Fruit fly (Drosophila melanogaster) whole organism, prepupa: Measurements from ENCODE around the gene sky.

ENCODE experiments used
- Blimp-1 ChIP-seq: fragments of 200-800 bp; sonication (Bioruptor generic); optimal IDR thresholded peaks from 3 replicates; lab custom pipeline; 2017; ENCODE audit warnings: missing biosample characterization, missing genetic modification characterization, mild to moderate bottlenecking, moderate library complexity, missing genetic modification reagents
- CG10669 ChIP-seq: fragments of 200-800 bp; sonication (Bioruptor generic); optimal IDR thresholded peaks from 3 replicates; lab custom pipeline; 2018; ENCODE audit warnings: missing biosample characterization, mild to moderate bottlenecking, missing genetic modification characterization, moderate library complexity
- CG11294 ChIP-seq: fragments of 200-800 bp; sonication (Bioruptor generic); IDR thresholded peaks from 2 replicates; pipeline ENCODE4 v1.3.6; 2022; ENCODE audit warnings: missing biosample characterization, missing genetic modification characterization
- CG11902 ChIP-seq: fragments of 200-800 bp; sonication (Bioruptor generic); optimal IDR thresholded peaks from 3 replicates; lab custom pipeline; 2016; ENCODE audit warnings: missing biosample characterization, missing genetic modification characterization
- CG15336 ChIP-seq: fragments of 200-800 bp; sonication (Bioruptor generic); IDR thresholded peaks from 2 replicates; pipeline ENCODE4 v1.3.6; 2022; ENCODE audit warnings: missing biosample characterization, missing genetic modification characterization
- CG1621 ChIP-seq: fragments of 200-800 bp; sonication (Bioruptor generic); optimal IDR thresholded peaks from 3 replicates; lab custom pipeline; 2018; ENCODE audit warnings: missing biosample characterization, mild to moderate bottlenecking, missing genetic modification characterization
- CG16779 ChIP-seq: fragments of 200-800 bp; sonication (Bioruptor generic); optimal IDR thresholded peaks from 3 replicates; lab custom pipeline; 2017; ENCODE audit warnings: missing biosample characterization, mild to moderate bottlenecking, missing genetic modification characterization
- CG3032 ChIP-seq: fragments of 200-800 bp; optimal IDR thresholded peaks from 2 replicates; lab custom pipeline; 2019; ENCODE audit warnings: missing biosample characterization, mild to moderate bottlenecking, missing genetic modification characterization, moderate library complexity
- CG31627 ChIP-seq: fragments of 200-800 bp; sonication (Bioruptor generic); optimal IDR thresholded peaks from 3 replicates; lab custom pipeline; 2016; ENCODE audit warnings: missing biosample characterization, missing genetic modification characterization
- CG3919 ChIP-seq: fragments of 200-800 bp; sonication (Bioruptor generic); optimal IDR thresholded peaks from 3 replicates; lab custom pipeline; 2016; ENCODE audit warnings: missing biosample characterization, missing genetic modification characterization
- CG4318 ChIP-seq: fragments of 200-800 bp; sonication (Bioruptor generic); optimal IDR thresholded peaks from 3 replicates; lab custom pipeline; 2017; ENCODE audit warnings: missing biosample characterization, mild to moderate bottlenecking, missing genetic modification characterization
- CG6163 ChIP-seq: fragments of 200-800 bp; sonication (Bioruptor generic); IDR thresholded peaks from 3 replicates; pipeline ENCODE4 v1.3.6; 2022; ENCODE audit warnings: missing biosample characterization, missing genetic modification characterization
- CG6276 ChIP-seq: fragments of 200-800 bp; sonication (Bioruptor generic); optimal IDR thresholded peaks from 2 replicates; lab custom pipeline; 2017; ENCODE audit warnings: missing biosample characterization, mild to moderate bottlenecking, missing genetic modification characterization
- CG6792 ChIP-seq: fragments of 200-800 bp; sonication (Bioruptor generic); optimal IDR thresholded peaks from 3 replicates; lab custom pipeline; 2016; ENCODE audit warnings: missing biosample characterization, missing genetic modification characterization
- CG6808 ChIP-seq: fragments of 200-800 bp; sonication (Bioruptor generic); optimal IDR thresholded peaks from 3 replicates; lab custom pipeline; 2017; ENCODE audit warnings: missing biosample characterization, missing genetic modification characterization, mild to moderate bottlenecking, moderate library complexity, missing genetic modification reagents
- CG6854 ChIP-seq: fragments of 200-800 bp; sonication (Bioruptor generic); optimal IDR thresholded peaks from 2 replicates; lab custom pipeline; 2017; ENCODE audit warnings: missing biosample characterization, mild to moderate bottlenecking, missing genetic modification characterization
- CG7368 ChIP-seq: fragments of 200-800 bp; sonication (Bioruptor generic); optimal IDR thresholded peaks from 3 replicates; lab custom pipeline; 2016; ENCODE audit warnings: missing biosample characterization, missing genetic modification characterization
- CG8632 ChIP-seq: fragments of 200-800 bp; sonication (Bioruptor generic); optimal IDR thresholded peaks from 3 replicates; lab custom pipeline; 2016; ENCODE audit warnings: missing biosample characterization, missing genetic modification characterization
- CG9139 ChIP-seq: fragments of 200-800 bp; sonication (Bioruptor generic); optimal IDR thresholded peaks from 3 replicates; lab custom pipeline; 2017; ENCODE audit warnings: missing biosample characterization, mild to moderate bottlenecking, missing genetic modification characterization
- Eip75B ChIP-seq: fragments of 200-800 bp; sonication (Bioruptor generic); optimal IDR thresholded peaks from 3 replicates; lab custom pipeline; 2016; ENCODE audit warnings: missing biosample characterization, missing genetic modification characterization
- Ets21C ChIP-seq: fragments of 200-800 bp; sonication (Bioruptor generic); optimal IDR thresholded peaks from 3 replicates; lab custom pipeline; 2016; ENCODE audit warnings: missing biosample characterization, missing genetic modification characterization
- Gug ChIP-seq: fragments of 200-800 bp; sonication (Bioruptor generic); IDR thresholded peaks from 2 replicates; pipeline ENCODE4 v1.3.6; 2022; ENCODE audit warnings: missing biosample characterization, missing genetic modification characterization
- Hr38 ChIP-seq: sonication (Bioruptor generic); optimal IDR thresholded peaks from 2 replicates; lab custom pipeline; 2016; ENCODE audit warnings: missing biosample characterization, missing genetic modification characterization
- Hr39 ChIP-seq: fragments of 200-800 bp; sonication (Bioruptor generic); optimal IDR thresholded peaks from 2 replicates; lab custom pipeline; 2016; ENCODE audit warnings: missing biosample characterization, missing genetic modification characterization
- Lpt ChIP-seq: fragments of 200-800 bp; sonication (Bioruptor generic); optimal IDR thresholded peaks from 3 replicates; lab custom pipeline; 2016; ENCODE audit warnings: missing biosample characterization, missing genetic modification characterization
- Met ChIP-seq: fragments of 200-800 bp; sonication (Bioruptor generic); optimal IDR thresholded peaks from 3 replicates; lab custom pipeline; 2016; ENCODE audit warnings: missing biosample characterization, missing genetic modification characterization
- Smox ChIP-seq: fragments of 200-800 bp; sonication (Bioruptor generic); optimal IDR thresholded peaks from 3 replicates; lab custom pipeline; 2016; ENCODE audit warnings: missing biosample characterization, missing genetic modification characterization
- Sox102F ChIP-seq: fragments of 200-800 bp; sonication (Bioruptor generic); optimal IDR thresholded peaks from 2 replicates; lab custom pipeline; 2016; ENCODE audit warnings: missing biosample characterization, mild to moderate bottlenecking, missing genetic modification characterization
- Sox14 ChIP-seq: fragments of 200-800 bp; sonication (Bioruptor generic); optimal IDR thresholded peaks from 3 replicates; lab custom pipeline; 2016; ENCODE audit warnings: missing biosample characterization, missing genetic modification characterization
- Sox15 ChIP-seq: fragments of 200-800 bp; sonication (Bioruptor generic); optimal IDR thresholded peaks from 3 replicates; lab custom pipeline; 2016; ENCODE audit warnings: missing biosample characterization, missing genetic modification characterization
- achi ChIP-seq: fragments of 200-800 bp; sonication (Bioruptor generic); optimal IDR thresholded peaks from 3 replicates; lab custom pipeline; 2016; ENCODE audit warnings: missing biosample characterization, missing genetic modification characterization
- cyc ChIP-seq: fragments of 200-800 bp; sonication (Bioruptor generic); optimal IDR thresholded peaks from 3 replicates; lab custom pipeline; 2016; ENCODE audit warnings: missing biosample characterization, missing genetic modification characterization
- dsx ChIP-seq: fragments of 200-800 bp; optimal IDR thresholded peaks from 3 replicates; lab custom pipeline; 2019; ENCODE audit warnings: missing biosample characterization, mild to moderate bottlenecking, missing genetic modification characterization, moderate library complexity; ENCODE audit not compliant: poor library complexity, severe bottlenecking
- eg ChIP-seq: fragments of 200-800 bp; sonication (Bioruptor generic); IDR thresholded peaks from 3 replicates; pipeline ENCODE4 v1.3.6; 2022; ENCODE audit warnings: missing biosample characterization, missing genetic modification characterization
- esn ChIP-seq: fragments of 200-800 bp; sonication (Bioruptor generic); optimal IDR thresholded peaks from 2 replicates; lab custom pipeline; 2016; ENCODE audit warnings: missing biosample characterization, mild to moderate bottlenecking, missing genetic modification characterization, moderate library complexity
- fd59A ChIP-seq: fragments of 200-800 bp; sonication (Bioruptor generic); optimal IDR thresholded peaks from 2 replicates; lab custom pipeline; 2017; ENCODE audit warnings: missing biosample characterization, mild to moderate bottlenecking, missing genetic modification characterization, missing genetic modification reagents
- fd85E ChIP-seq: fragments of 200-800 bp; sonication (Bioruptor generic); optimal IDR thresholded peaks from 3 replicates; lab custom pipeline; 2016; ENCODE audit warnings: missing biosample characterization, missing genetic modification characterization
- fkh ChIP-seq: fragments of 200-800 bp; sonication (Bioruptor generic); optimal IDR thresholded peaks from 3 replicates; lab custom pipeline; 2017; ENCODE audit warnings: missing biosample characterization, mild to moderate bottlenecking, missing genetic modification characterization, moderate library complexity
- lz ChIP-seq: fragments of 200-800 bp; sonication (Bioruptor generic); optimal IDR thresholded peaks from 3 replicates; lab custom pipeline; 2016; ENCODE audit warnings: missing biosample characterization, missing genetic modification characterization
- net ChIP-seq: fragments of 200-800 bp; sonication (Bioruptor generic); optimal IDR thresholded peaks from 3 replicates; lab custom pipeline; 2016; ENCODE audit warnings: missing biosample characterization, missing genetic modification characterization
- pdm3 ChIP-seq: fragments of 200-800 bp; sonication (Bioruptor generic); optimal IDR thresholded peaks from 3 replicates; lab custom pipeline; 2016; ENCODE audit warnings: missing biosample characterization, missing genetic modification characterization
- salr ChIP-seq, 2 experiments: fragments of 200-800 bp; sonication (Bioruptor generic); optimal IDR thresholded peaks; 3 replicates each; lab custom pipeline; 2016 to 2018; ENCODE audit warnings: missing biosample characterization in 2 of 2, missing genetic modification characterization in 2 of 2, mild to moderate bottlenecking in 1 of 2
- ss ChIP-seq, 2 experiments: fragments of 200-800 bp; sonication (Bioruptor generic); optimal IDR thresholded peaks; 2 replicates in 1 of 2; 3 replicates in 1 of 2; lab custom pipeline; 2017 to 2018; ENCODE audit warnings: mild to moderate bottlenecking in 2 of 2, missing biosample characterization in 2 of 2, missing genetic modification characterization in 2 of 2, moderate library complexity in 1 of 2
- svp ChIP-seq: fragments of 200-800 bp; sonication (Bioruptor generic); peaks from one replicate; lab custom pipeline; 2016; ENCODE audit warnings: missing biosample characterization, missing genetic modification characterization
- topi ChIP-seq: fragments of 200-800 bp; sonication (Bioruptor generic); optimal IDR thresholded peaks from 3 replicates; lab custom pipeline; 2016; ENCODE audit warnings: missing biosample characterization, missing genetic modification characterization
- vri ChIP-seq: fragments of 200-800 bp; sonication (Bioruptor generic); optimal IDR thresholded peaks from 3 replicates; lab custom pipeline; 2016; ENCODE audit warnings: missing biosample characterization, mild to moderate bottlenecking, missing genetic modification characterization

Gene sky

DNA sequence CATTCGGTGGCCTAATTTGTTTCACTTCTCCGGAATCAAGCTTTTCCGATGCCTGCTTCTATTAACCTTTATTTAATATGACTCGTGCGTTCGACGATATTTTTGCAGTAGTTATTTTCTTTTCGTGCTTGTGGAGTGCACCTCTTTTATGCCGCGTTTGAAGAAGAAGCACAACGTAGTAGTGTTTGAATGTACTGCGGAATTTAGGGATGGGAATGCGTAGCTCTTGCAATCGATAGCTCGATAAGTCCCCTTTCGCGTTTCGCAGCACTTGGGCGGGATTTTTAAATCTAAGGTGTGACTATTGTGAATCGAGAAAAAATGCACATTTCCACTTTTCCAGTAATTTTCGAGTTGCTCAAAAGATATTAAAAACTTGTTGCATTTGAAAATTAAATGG, at the start of gene sky, which contains the start of gene CG43739:
Gene sky, minus strand, starts transcription at position 199 of the 400 bp plus-strand sequence.
Gene CG43739, minus strand, starts transcription at position 199 of the 400 bp plus-strand sequence.
- no peak for TF ChIP-seq CG11294 (GFP tag; lab: Robert Waterston, UW)
- TF ChIP-seq Gug (GFP tag; lab: Robert Waterston, UW) = no peak
- TF ChIP-seq Sox14 = peak; percentile 33
- TF ChIP-seq Eip75B (GFP tag; lab: Kevin White, UChicago) = peak; percentile 2
- TF ChIP-seq CG15336 (GFP tag; lab: Robert Waterston, UW) = 0 out of 2 replicates have a peak, but pooled peaks have one; percentile 6
- TF ChIP-seq CG10669 (GFP tag; lab: Kevin White, UChicago) = no peak
- TF ChIP-seq CG16779 (tag; lab: Kevin White, UChicago) = no peak
- TF ChIP-seq CG3919 (GFP tag; lab: Kevin White, UChicago) = peak; percentile 30
- TF ChIP-seq esn (GFP tag; lab: Kevin White, UChicago) = peak; percentile 40
- TF ChIP-seq CG6276 (GFP tag; lab: Kevin White, UChicago) = peak; percentile 94
- no peak for TF ChIP-seq Sox15 (GFP tag; lab: Kevin White, UChicago)
- TF ChIP-seq Smox (GFP tag; lab: Kevin White, UChicago) = no peak
- no peak for TF ChIP-seq CG6792 (GFP tag; lab: Kevin White, UChicago)
- no peak for TF ChIP-seq CG6854 (GFP tag; lab: Kevin White, UChicago)
- TF ChIP-seq CG8632 (GFP tag; lab: Kevin White, UChicago) = no peak
- TF ChIP-seq fkh (GFP tag; lab: Kevin White, UChicago) = peak; percentile 80
- peak; percentile 38 for TF ChIP-seq CG1621 (tag; lab: Kevin White, UChicago)
- TF ChIP-seq CG7368 (GFP tag; lab: Kevin White, UChicago) = no peak
- no peak for TF ChIP-seq Sox102F (GFP tag; lab: Kevin White, UChicago)
- TF ChIP-seq Hr38 (GFP tag; lab: Kevin White, UChicago) = no peak
- no peak for TF ChIP-seq CG3032
- no peak for TF ChIP-seq achi (GFP tag; lab: Kevin White, UChicago)
- TF ChIP-seq Hr39 (GFP tag; lab: Kevin White, UChicago) = peak; percentile 6
- peak; percentile 31 for TF ChIP-seq lz
- no peak for TF ChIP-seq vri
- TF ChIP-seq CG6163 (GFP tag; lab: Robert Waterston, UW) = peak; percentile 5; the same call in 1 of the 3 replicates
- TF ChIP-seq Lpt = no peak
- no peak for TF ChIP-seq fd85E (GFP tag; lab: Kevin White, UChicago)
- TF ChIP-seq CG4318 (GFP tag; lab: Kevin White, UChicago) = no peak
- TF ChIP-seq CG11902 (GFP tag; lab: Kevin White, UChicago) = no peak
- no peak for TF ChIP-seq CG6808 (GFP tag; lab: Kevin White, UChicago)
- TF ChIP-seq eg (GFP tag; lab: Robert Waterston, UW) = no peak
- TF ChIP-seq dsx (GFP tag; lab: Kevin White, UChicago) = no peak
- peak; percentile 19 for TF ChIP-seq CG31627 (GFP tag; lab: Kevin White, UChicago)
- no peak for TF ChIP-seq fd59A (GFP tag; lab: Kevin White, UChicago)
- no peak for TF ChIP-seq svp (GFP tag; lab: Kevin White, UChicago)
- no peak for TF ChIP-seq Ets21C
- TF ChIP-seq net (GFP tag; lab: Kevin White, UChicago) = no peak
- TF ChIP-seq cyc (GFP tag; lab: Kevin White, UChicago) = peak; percentile 2
- peak; percentile 12 for TF ChIP-seq topi (GFP tag; lab: Kevin White, UChicago)
- TF ChIP-seq CG9139 (GFP tag; lab: Kevin White, UChicago) = no peak

DNA sequence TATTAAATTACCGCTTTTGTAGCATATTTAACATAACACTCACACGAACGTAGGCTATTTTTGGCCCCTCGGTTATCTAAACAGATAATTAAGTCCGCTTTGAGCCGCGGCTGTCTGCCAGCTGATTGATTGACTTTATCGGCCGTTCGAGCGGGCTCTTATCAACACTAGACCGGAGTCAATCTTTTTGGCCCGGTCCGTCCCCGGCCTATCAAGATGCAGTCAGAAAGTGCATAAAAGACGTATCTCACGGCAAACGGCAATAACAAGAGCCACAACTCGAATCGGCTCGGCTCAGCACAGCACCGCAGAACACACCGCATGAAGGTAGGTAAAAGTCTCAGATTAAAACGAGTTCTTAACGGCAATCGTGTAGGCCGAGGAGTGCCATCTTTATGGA, 46.3 kb upstream of the sky start:
- no peak for TF ChIP-seq Ets21C
- TF ChIP-seq CG9139 (GFP tag; lab: Kevin White, UChicago) = peak; percentile 38
- no peak for TF ChIP-seq fd85E (GFP tag; lab: Kevin White, UChicago)
- TF ChIP-seq CG11902 (GFP tag; lab: Kevin White, UChicago) = no peak
- peak; percentile 43 for TF ChIP-seq CG6854 (GFP tag; lab: Kevin White, UChicago)
- peak; percentile 56 for TF ChIP-seq CG1621 (tag; lab: Kevin White, UChicago)
- no peak for TF ChIP-seq CG15336 (GFP tag; lab: Robert Waterston, UW)
- no peak for TF ChIP-seq Blimp-1 (GFP tag; lab: Kevin White, UChicago)
- no peak for TF ChIP-seq pdm3 (GFP tag; lab: Kevin White, UChicago)
- no peak for TF ChIP-seq CG8632 (GFP tag; lab: Kevin White, UChicago)
- 0 out of 3 replicates have a peak, but pooled peaks have one; percentile 12 for TF ChIP-seq CG6163 (GFP tag; lab: Robert Waterston, UW)
- TF ChIP-seq salr (GFP tag; optimal IDR thresholded peaks at IDR 0.05; lab: Kevin White, UChicago) = no peak
- peak; percentile 34 to 45 for TF ChIP-seq ss (GFP tag; optimal IDR thresholded peaks at IDR 0.05; lab: Kevin White, UChicago)
- TF ChIP-seq eg (GFP tag; lab: Robert Waterston, UW) = no peak
- TF ChIP-seq cyc (GFP tag; lab: Kevin White, UChicago) = no peak
- peak; percentile 9 for TF ChIP-seq svp (GFP tag; lab: Kevin White, UChicago)
- TF ChIP-seq Met (GFP tag; lab: Kevin White, UChicago) = no peak
